Worm (Caenorhabditis elegans) whole organism, L4 larva: ENCODE data around the gene hrg-5.

Experiments
- D1046.2 ChIP-seq: fragments of 200-800 bp; sonication (Bioruptor generic); IDR thresholded peaks from 2 replicates; pipeline ENCODE4 v1.3.6; 2022; ENCODE audit warnings: missing genetic modification characterization, missing compliant biosample characterization
- F10B5.3 ChIP-seq: sonication (generic microtip); optimal IDR thresholded peaks from 2 replicates; lab custom pipeline; 2016; ENCODE audit warnings: mild to moderate bottlenecking, missing genetic modification characterization, missing compliant biosample characterization
- R02D3.7 ChIP-seq: fragments of 150-350 bp; sonication (generic microtip); optimal IDR thresholded peaks from 3 replicates; lab custom pipeline; 2014; ENCODE audit warnings: missing biosample characterization, missing genetic modification characterization
- T26A8.4 ChIP-seq: fragments of 200-800 bp; sonication (Bioruptor generic); IDR thresholded peaks from 2 replicates; pipeline ENCODE4 v1.3.6; 2022; ENCODE audit warnings: missing genetic modification characterization, missing compliant biosample characterization
- Y105C5A.15 ChIP-seq: fragments of 200-800 bp; sonication (Bioruptor generic); IDR thresholded peaks from 2 replicates; pipeline ENCODE4 v1.3.6; 2022; ENCODE audit warnings: missing genetic modification characterization, missing compliant biosample characterization
- aha-1 ChIP-seq: fragments of 150-350 bp; peaks from one replicate; lab custom pipeline; 2014; ENCODE audit warnings: missing biosample characterization, missing genetic modification characterization
- ama-1 ChIP-seq: fragments of 150-350 bp; optimal IDR thresholded peaks from 2 replicates; lab custom pipeline; 2014; ENCODE audit warnings: inconsistent platforms, mixed read lengths
- arid-1 ChIP-seq: fragments of 200-800 bp; sonication (Bioruptor generic); conservative IDR thresholded peaks from 2 replicates; pipeline ENCODE4 v1.3.6; 2022; ENCODE audit warnings: missing genetic modification reagents, missing genetic modification characterization, missing compliant biosample characterization
- ceh-44 ChIP-seq: fragments of 200-800 bp; sonication (Bioruptor generic); IDR thresholded peaks from 2 replicates; pipeline ENCODE4 v1.3.6; 2022; ENCODE audit warnings: missing genetic modification reagents, missing genetic modification characterization, missing compliant biosample characterization
- ces-1 ChIP-seq: fragments of 150-350 bp; sonication (generic microtip); optimal IDR thresholded peaks from 4 replicates; lab custom pipeline; 2014; ENCODE audit warnings: missing biosample characterization, missing genetic modification reagents, missing genetic modification characterization
- daf-12 ChIP-seq: fragments of 150-350 bp; optimal IDR thresholded peaks from 2 replicates; lab custom pipeline; 2014; ENCODE audit warnings: missing biosample characterization, missing genetic modification reagents, missing genetic modification characterization
- daf-16 ChIP-seq, 3 experiments: sonication (generic microtip); optimal IDR thresholded peaks; 2 replicates each; lab custom pipeline; 2016 to 2017; ENCODE audit warnings: missing genetic modification characterization in 3 of 3, missing genetic modification reagents in 3 of 3, mild to moderate bottlenecking in 2 of 3, missing compliant biosample characterization in 2 of 3, missing biosample characterization in 1 of 3, moderate library complexity in 1 of 3
- dmd-8 ChIP-seq: fragments of 200-800 bp; sonication (Bioruptor generic); IDR thresholded peaks from 2 replicates; pipeline ENCODE4 v1.3.6; 2022; ENCODE audit warnings: missing genetic modification characterization, missing compliant biosample characterization
- dmd-9 ChIP-seq: fragments of 200-800 bp; sonication (Bioruptor generic); IDR thresholded peaks from 2 replicates; pipeline ENCODE4 v1.3.6; 2022; ENCODE audit warnings: missing genetic modification reagents, missing genetic modification characterization, missing compliant biosample characterization
- duxl-1 ChIP-seq: sonication (generic microtip); optimal IDR thresholded peaks from 2 replicates; lab custom pipeline; 2016; ENCODE audit warnings: mild to moderate bottlenecking, missing genetic modification characterization, moderate library complexity, missing compliant biosample characterization; ENCODE audit not compliant: poor library complexity
- egl-27 ChIP-seq: sonication (generic microtip); optimal IDR thresholded peaks from 3 replicates; lab custom pipeline; 2017; ENCODE audit warnings: missing biosample characterization, missing genetic modification reagents, missing genetic modification characterization
- hmg-1.1 ChIP-seq: fragments of 200-800 bp; sonication (Bioruptor generic); IDR thresholded peaks from 2 replicates; pipeline ENCODE4 v1.3.6; 2022; ENCODE audit warnings: missing genetic modification reagents, missing genetic modification characterization, missing compliant biosample characterization
- lin-13 ChIP-seq: fragments of 150-350 bp; optimal IDR thresholded peaks from 2 replicates; lab custom pipeline; 2014; ENCODE audit warnings: missing biosample characterization, missing genetic modification reagents, missing genetic modification characterization
- lin-15B ChIP-seq: fragments of 150-350 bp; sonication (generic microtip); optimal IDR thresholded peaks from 3 replicates; lab custom pipeline; 2014; ENCODE audit warnings: missing biosample characterization, missing genetic modification characterization
- lin-38 ChIP-seq: fragments of 200-800 bp; sonication (Bioruptor generic); IDR thresholded peaks from 2 replicates; pipeline ENCODE4 v1.3.6; 2022; ENCODE audit warnings: missing genetic modification reagents, missing genetic modification characterization, missing compliant biosample characterization
- mdt-29 ChIP-seq: fragments of 200-800 bp; sonication (Bioruptor generic); IDR thresholded peaks from 2 replicates; pipeline ENCODE4 v1.3.6; 2022; ENCODE audit warnings: missing genetic modification reagents, missing genetic modification characterization, missing compliant biosample characterization
- mes-2 ChIP-seq: sonication (generic microtip); optimal IDR thresholded peaks from 2 replicates; lab custom pipeline; 2016; ENCODE audit warnings: missing genotype, mild to moderate bottlenecking, missing genetic modification characterization, missing compliant biosample characterization; ENCODE audit not compliant: poor library complexity, severe bottlenecking
- mxl-3 ChIP-seq: fragments of 200-800 bp; sonication (Bioruptor generic); optimal IDR thresholded peaks from 2 replicates; lab custom pipeline; 2018; ENCODE audit warnings: mild to moderate bottlenecking, missing genetic modification characterization, missing compliant biosample characterization
- nhr-11 ChIP-seq: fragments of 150-350 bp; optimal IDR thresholded peaks from 2 replicates; lab custom pipeline; 2014; ENCODE audit warnings: missing biosample characterization, missing genetic modification characterization
- nhr-41 ChIP-seq: fragments of 200-800 bp; sonication (Bioruptor generic); IDR thresholded peaks from 2 replicates; pipeline ENCODE4 v1.3.6; 2022; ENCODE audit warnings: missing genetic modification reagents, missing genetic modification characterization, missing compliant biosample characterization
- pqm-1 ChIP-seq: sonication (generic microtip); optimal IDR thresholded peaks from 2 replicates; lab custom pipeline; 2017; ENCODE audit warnings: missing biosample characterization, missing genetic modification characterization
- spr-1 ChIP-seq: sonication (generic microtip); optimal IDR thresholded peaks from 2 replicates; lab custom pipeline; 2016; ENCODE audit warnings: mild to moderate bottlenecking, missing genetic modification characterization, missing compliant biosample characterization
- spr-3 ChIP-seq: fragments of 200-800 bp; sonication (Bioruptor generic); optimal IDR thresholded peaks from 2 replicates; lab custom pipeline; 2018; ENCODE audit warnings: mild to moderate bottlenecking, missing genetic modification characterization, missing compliant biosample characterization
- unc-130 ChIP-seq: sonication (generic microtip); optimal IDR thresholded peaks from 2 replicates; lab custom pipeline; 2016; ENCODE audit warnings: missing genetic modification reagents, missing genetic modification characterization, missing compliant biosample characterization
- unc-39 ChIP-seq: sonication (generic microtip); optimal IDR thresholded peaks from 2 replicates; lab custom pipeline; 2017; ENCODE audit warnings: missing biosample characterization, missing genetic modification characterization
- unc-62 ChIP-seq, 3 experiments: fragments of 150-350 bp in 1 of 3; sonication (generic microtip); optimal IDR thresholded peaks in 2 of 3; peaks in 1 of 3; 1 replicate in 1 of 3; 2 replicates in 2 of 3; lab custom pipeline; 2014 to 2017; ENCODE audit warnings: missing biosample characterization in 3 of 3, missing genetic modification characterization in 3 of 3, missing genetic modification reagents in 3 of 3, missing genotype in 1 of 3
- zfp-2 ChIP-seq: sonication (generic microtip); optimal IDR thresholded peaks from 2 replicates; lab custom pipeline; 2016; ENCODE audit warnings: mild to moderate bottlenecking, missing genetic modification characterization, missing compliant biosample characterization
- zip-2 ChIP-seq: fragments of 150-350 bp; optimal IDR thresholded peaks from 2 replicates; lab custom pipeline; 2014; ENCODE audit warnings: missing biosample characterization, missing genetic modification characterization

hrg-5 gene

DNA sequence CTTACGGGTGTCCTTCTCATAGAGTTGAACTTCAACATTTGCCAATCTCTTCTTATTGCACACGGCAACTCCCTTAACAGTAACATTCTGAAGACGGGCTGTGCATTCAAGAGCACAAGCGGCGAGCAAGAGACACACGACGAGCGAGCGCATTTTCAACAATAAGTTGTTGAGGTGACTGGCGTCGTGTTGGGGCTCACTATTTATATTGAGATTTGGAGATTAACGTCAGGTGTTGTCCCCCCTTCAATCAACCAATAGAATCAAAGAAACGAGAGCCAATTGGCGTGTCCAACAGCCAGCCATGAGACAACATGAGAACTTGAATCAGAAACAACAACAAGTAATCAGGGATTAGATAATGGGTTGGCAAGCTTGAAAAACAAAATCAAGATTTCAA, 34.7 kb upstream of the hrg-5 start, which contains the start of gene ttr-16:
Gene ttr-16 (minus strand): TSS at position 176 of the 400 bp plus-strand sequence.
- TF ChIP-seq nhr-11 (tag; lab: Kevin White, UChicago) (peak; percentile 67), ama-1 (peak; percentile 57), F10B5.3 (tag; lab: Kevin White, UChicago) (no peak), daf-16 (GFP tag; optimal IDR thresholded peaks at IDR 0.05; lab: Kevin White, UChicago) (peak in 1 of 2 experiments; percentile 91), daf-16 (tag; optimal IDR thresholded peaks at IDR 0.05; lab: Kevin White, UChicago) (no peak), egl-27 (tag; lab: Kevin White, UChicago) (no peak), lin-38 (GFP tag; lab: Robert Waterston, UW) (no peak), dmd-8 (no peak), mes-2 (no peak), pqm-1 (tag; lab: Kevin White, UChicago) (no peak), mxl-3 (no peak)

DNA sequence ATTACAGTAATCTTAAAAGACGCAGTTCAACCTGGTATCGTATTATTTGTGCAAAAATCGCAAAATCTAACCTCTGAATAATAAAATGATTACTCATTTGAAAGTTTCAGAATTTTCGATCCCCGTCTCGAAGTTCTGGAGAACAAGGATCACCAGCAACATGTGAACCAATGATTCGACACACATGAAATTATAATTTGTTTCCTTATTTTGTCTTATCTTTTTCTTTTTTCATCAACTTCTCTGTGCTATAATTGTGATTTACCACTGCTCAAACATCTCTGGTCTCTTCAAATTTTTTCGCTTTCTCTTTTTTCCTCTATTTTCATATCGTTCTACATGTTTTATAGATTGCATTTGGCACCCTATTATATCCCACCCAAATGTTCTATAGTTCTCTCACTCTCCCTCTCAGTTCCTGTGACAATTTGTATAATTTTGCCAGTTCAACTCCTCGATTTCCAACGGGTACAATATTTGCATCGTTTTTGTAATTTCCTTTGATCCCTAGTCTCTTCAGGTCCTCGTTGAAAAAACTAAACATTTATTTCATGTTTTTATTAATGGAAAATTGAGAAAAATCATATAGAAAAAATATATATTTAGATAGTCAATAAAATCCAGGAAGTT, 33.9 kb upstream of the hrg-5 start:
- TF ChIP-seq mxl-3: no peak
- no peak for TF ChIP-seq daf-12
- peak in 1 of 2 experiments; percentile 78 for TF ChIP-seq daf-16 (GFP tag; optimal IDR thresholded peaks at IDR 0.05; lab: Kevin White, UChicago)
- TF ChIP-seq daf-16 (tag; optimal IDR thresholded peaks at IDR 0.05; lab: Kevin White, UChicago): no peak
- peak; percentile 66; the same call in 1 of the 2 replicates for TF ChIP-seq T26A8.4
- TF ChIP-seq unc-39 (tag; lab: Kevin White, UChicago): no peak
- TF ChIP-seq ama-1: peak; percentile 48
- TF ChIP-seq unc-62 (GFP tag; optimal IDR thresholded peaks at IDR 0.05 in 1 of 2; lab: Kevin White, UChicago): peak in 1 of 2 experiments; percentile 94
- no peak for TF ChIP-seq unc-62 (tag; optimal IDR thresholded peaks at IDR 0.05; lab: Kevin White, UChicago)

DNA sequence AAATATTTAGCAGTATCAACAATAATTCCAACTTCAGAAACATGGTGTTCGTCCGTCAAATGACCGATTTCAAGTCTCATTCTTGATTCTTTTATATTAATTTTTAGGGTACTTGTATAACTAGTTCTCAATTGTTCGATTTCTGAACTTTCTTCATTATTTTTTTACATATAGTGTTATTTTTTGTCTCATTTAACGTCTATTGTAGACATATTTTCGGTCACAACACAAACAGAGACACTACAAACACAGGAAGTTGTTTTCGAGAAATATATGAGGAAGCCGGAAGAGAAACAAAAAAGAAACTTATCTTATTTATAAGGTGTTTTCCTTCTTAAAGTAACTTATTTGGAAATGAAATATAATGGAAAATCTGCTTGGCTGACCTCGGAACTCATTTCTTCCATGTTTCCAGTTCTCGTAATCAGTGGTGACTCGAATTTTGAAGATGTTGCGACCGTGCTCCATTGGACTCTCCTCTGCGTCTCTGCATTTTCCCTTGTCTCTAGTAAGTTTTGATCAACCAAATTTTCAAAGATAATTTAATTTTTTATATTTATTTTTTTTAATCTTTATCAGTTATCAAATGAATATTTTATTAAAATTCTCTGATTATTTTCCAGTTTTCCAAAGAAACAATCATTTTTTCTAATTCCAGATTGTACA, 24.6 kb upstream of the hrg-5 start, which contains the start of the genes F36H1.12 and lin-3:
Gene F36H1.12 (minus strand): TSS at position 51 of the 666 bp plus-strand sequence.
Gene lin-3 (plus strand): TSS at position 657 of the 666 bp plus-strand sequence.
- TF ChIP-seq ces-1 (GFP tag; lab: Kevin White, UChicago): no peak
- no peak for TF ChIP-seq dmd-9 (GFP tag; lab: Robert Waterston, UW)
- peak; percentile 85 for TF ChIP-seq lin-38 (GFP tag; lab: Robert Waterston, UW)
- TF ChIP-seq arid-1: no peak
- no peak for TF ChIP-seq Y105C5A.15 (GFP tag; lab: Robert Waterston, UW)
- peak; percentile 19 for TF ChIP-seq unc-130
- no peak for TF ChIP-seq zfp-2 (tag; lab: Kevin White, UChicago)
- TF ChIP-seq nhr-41 (GFP tag; lab: Robert Waterston, UW): no peak
- TF ChIP-seq spr-1 (tag; lab: Kevin White, UChicago): no peak
- TF ChIP-seq dmd-8: no peak
- no peak for TF ChIP-seq spr-3 (GFP tag; lab: Kevin White, UChicago)
- no peak for TF ChIP-seq lin-13
- no peak for TF ChIP-seq lin-15B
- TF ChIP-seq zip-2 (tag; lab: Kevin White, UChicago): no peak
- TF ChIP-seq mdt-29 (GFP tag; lab: Robert Waterston, UW): no peak
- 0 out of 2 replicates have a peak, but pooled peaks have one; percentile 31 for TF ChIP-seq ceh-44 (GFP tag; lab: Robert Waterston, UW)
- TF ChIP-seq, all 104 proteins: peak for 3

DNA sequence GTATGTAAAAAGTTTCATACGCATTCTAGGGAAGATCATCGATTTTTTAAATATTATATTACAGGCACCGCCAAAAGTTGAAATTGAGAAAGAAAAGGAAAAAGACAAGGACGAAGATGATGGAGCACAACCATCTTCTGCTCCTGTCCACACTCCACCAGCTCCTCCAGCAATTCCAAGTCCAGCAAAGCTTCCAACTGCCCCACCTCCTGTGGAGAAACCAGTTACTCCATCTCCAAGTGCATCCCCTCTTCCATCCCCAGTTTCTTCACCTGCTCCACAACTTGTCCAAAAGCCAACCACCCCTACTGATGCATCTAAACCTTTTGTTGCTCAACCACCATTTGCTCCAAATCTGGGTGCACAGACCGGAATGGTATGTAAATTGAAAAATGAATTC, 22.7 kb upstream of the hrg-5 start:
- TF ChIP-seq unc-62 (GFP tag; optimal IDR thresholded peaks at IDR 0.05 in 1 of 2; lab: Kevin White, UChicago) (peak in 1 of 2 experiments; percentile 91), unc-62 (tag; optimal IDR thresholded peaks at IDR 0.05; lab: Kevin White, UChicago) (no peak), D1046.2 (GFP tag; lab: Robert Waterston, UW) (no peak), R02D3.7 (tag; lab: Kevin White, UChicago) (no peak)

DNA sequence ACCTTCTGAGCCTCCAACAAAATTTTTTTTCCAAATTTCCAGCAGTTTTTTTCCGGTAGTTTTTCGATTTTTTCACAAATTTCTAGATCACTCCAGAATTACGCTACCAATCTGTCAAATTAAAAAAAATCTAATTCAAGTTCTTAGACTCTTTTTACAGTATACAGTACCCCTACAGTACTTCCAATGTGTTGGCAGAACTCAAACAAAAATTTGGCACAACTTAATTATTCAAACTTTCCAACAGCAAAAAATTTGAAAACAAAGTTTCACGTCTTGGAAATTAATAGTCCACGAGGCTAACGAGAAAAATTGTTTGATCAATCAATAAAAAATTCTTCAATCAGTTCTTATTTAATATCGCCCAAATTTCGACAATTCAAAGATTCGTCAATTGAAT, 20.6 kb upstream of the hrg-5 start, which contains the start of gene F36H1.3:
Gene F36H1.3 (plus strand): TSS at position 323 of the 400 bp plus-strand sequence.
- no peak for TF ChIP-seq hmg-1.1 (GFP tag; lab: Robert Waterston, UW)
- TF ChIP-seq duxl-1 (tag; lab: Kevin White, UChicago): no peak
- TF ChIP-seq aha-1 (tag; lab: Kevin White, UChicago): peak; percentile 39
- TF ChIP-seq unc-62 (GFP tag; optimal IDR thresholded peaks at IDR 0.05 in 1 of 2; lab: Kevin White, UChicago): peak in 1 of 2 experiments; percentile 92
- TF ChIP-seq unc-62 (tag; optimal IDR thresholded peaks at IDR 0.05; lab: Kevin White, UChicago): no peak
- TF ChIP-seq, all 104 proteins: peak for 2
